Fruit fly (Drosophila melanogaster) whole organism, embryonic: ENCODE data around the gene drl.

Experiments used
- CG10462 ChIP-seq: fragments of 200-800 bp; sonication (Bioruptor generic); optimal IDR thresholded peaks from 2 replicates; lab custom pipeline; 2016; ENCODE audit warnings: missing biosample characterization, missing genetic modification characterization
- CG10959 ChIP-seq: fragments of 200-800 bp; sonication (Bioruptor generic); IDR thresholded peaks from 2 replicates; pipeline ENCODE4 v1.3.6; 2022; ENCODE audit warnings: missing biosample characterization, missing genetic modification characterization
- CG12071 ChIP-seq: fragments of 200-800 bp; sonication (Bioruptor generic); optimal IDR thresholded peaks from 3 replicates; lab custom pipeline; 2018; ENCODE audit warnings: missing biosample characterization, mild to moderate bottlenecking, missing genetic modification characterization
- CG12659 ChIP-seq: fragments of 200-800 bp; sonication (Bioruptor generic); optimal IDR thresholded peaks from 3 replicates; lab custom pipeline; 2017; ENCODE audit warnings: mild to moderate bottlenecking, missing biosample characterization, missing genetic modification reagents, missing genetic modification characterization
- CG17385 ChIP-seq: fragments of 200-800 bp; sonication (Bioruptor generic); optimal IDR thresholded peaks from 3 replicates; lab custom pipeline; 2018; ENCODE audit warnings: missing biosample characterization, mild to moderate bottlenecking, missing genetic modification characterization
- CG2116 ChIP-seq: fragments of 200-800 bp; sonication (Bioruptor generic); optimal IDR thresholded peaks from 3 replicates; lab custom pipeline; 2018; ENCODE audit warnings: missing biosample characterization, mild to moderate bottlenecking, missing genetic modification characterization
- CG2129 ChIP-seq: fragments of 200-800 bp; sonication (Bioruptor generic); IDR thresholded peaks from 2 replicates; pipeline ENCODE4 v1.3.6; 2022; ENCODE audit warnings: missing biosample characterization, missing genetic modification characterization; ENCODE audit not compliant: partially characterized antibody
- CG30403 ChIP-seq: fragments of 200-800 bp; sonication (Bioruptor generic); optimal IDR thresholded peaks from 3 replicates; lab custom pipeline; 2016; ENCODE audit warnings: missing biosample characterization, missing genetic modification characterization
- CG3065 ChIP-seq: fragments of 200-800 bp; sonication (Bioruptor generic); optimal IDR thresholded peaks from 2 replicates; lab custom pipeline; 2016; ENCODE audit warnings: missing biosample characterization, missing genetic modification characterization
- CG3163 ChIP-seq: fragments of 200-800 bp; sonication (Bioruptor generic); optimal IDR thresholded peaks from 3 replicates; lab custom pipeline; 2016; ENCODE audit warnings: missing biosample characterization, missing genetic modification characterization
- CG3407 ChIP-seq: fragments of 200-800 bp; sonication (Bioruptor generic); optimal IDR thresholded peaks from 2 replicates; lab custom pipeline; 2018; ENCODE audit warnings: missing biosample characterization, mild to moderate bottlenecking, missing genetic modification characterization
- CG4707 ChIP-seq: fragments of 200-800 bp; sonication (Bioruptor generic); optimal IDR thresholded peaks from 2 replicates; lab custom pipeline; 2018; ENCODE audit warnings: missing biosample characterization, mild to moderate bottlenecking, missing genetic modification characterization, moderate library complexity
- CG4730 ChIP-seq: fragments of 200-800 bp; sonication (Bioruptor generic); IDR thresholded peaks from 2 replicates; pipeline ENCODE4 v1.3.6; 2022; ENCODE audit warnings: missing biosample characterization, missing genetic modification characterization
- CG5245 ChIP-seq: fragments of 200-800 bp; sonication (Bioruptor generic); optimal IDR thresholded peaks from 3 replicates; lab custom pipeline; 2016; ENCODE audit warnings: missing biosample characterization, missing genetic modification characterization
- CG6272 ChIP-seq: fragments of 200-800 bp; sonication (Bioruptor generic); IDR thresholded peaks from 2 replicates; pipeline ENCODE4 v1.3.6; 2022; ENCODE audit warnings: missing biosample characterization, missing genetic modification characterization
- CG7963 ChIP-seq: fragments of 200-800 bp; sonication (Bioruptor generic); IDR thresholded peaks from 3 replicates; pipeline ENCODE4 v1.3.6; 2022; ENCODE audit warnings: missing biosample characterization, missing genetic modification characterization; ENCODE audit not compliant: partially characterized antibody
- CG9727 ChIP-seq: fragments of 200-800 bp; sonication (Bioruptor generic); optimal IDR thresholded peaks from 3 replicates; lab custom pipeline; 2017; ENCODE audit warnings: missing biosample characterization, mild to moderate bottlenecking, missing genetic modification characterization
- CG9797 ChIP-seq: fragments of 200-800 bp; sonication (Bioruptor generic); optimal IDR thresholded peaks from 3 replicates; lab custom pipeline; 2018; ENCODE audit warnings: missing biosample characterization, mild to moderate bottlenecking, missing genetic modification characterization
- Camta ChIP-seq: fragments of 200-800 bp; sonication (Bioruptor generic); optimal IDR thresholded peaks from 2 replicates; lab custom pipeline; 2016; ENCODE audit warnings: missing biosample characterization, missing genetic modification characterization
- Dbx ChIP-seq: fragments of 200-800 bp; sonication (Bioruptor generic); IDR thresholded peaks from 3 replicates; pipeline ENCODE4 v1.3.6; 2022; ENCODE audit warnings: missing biosample characterization, missing genetic modification characterization
- Dll ChIP-seq: fragments of 200-800 bp; sonication (Bioruptor generic); IDR thresholded peaks from 4 replicates; pipeline ENCODE4 v1.3.6; 2022; ENCODE audit warnings: missing biosample characterization, missing genetic modification characterization; ENCODE audit not compliant: partially characterized antibody
- H15 ChIP-seq: fragments of 200-800 bp; sonication (Bioruptor generic); IDR thresholded peaks from 3 replicates; pipeline ENCODE4 v1.3.6; 2022; ENCODE audit warnings: missing biosample characterization, missing genetic modification characterization
- HmgD ChIP-seq: fragments of 200-800 bp; sonication (Bioruptor generic); optimal IDR thresholded peaks from 3 replicates; lab custom pipeline; 2016; ENCODE audit warnings: missing biosample characterization, missing genetic modification characterization
- Jarid2 ChIP-seq: fragments of 200-800 bp; sonication (Bioruptor generic); optimal IDR thresholded peaks from 3 replicates; lab custom pipeline; 2017; ENCODE audit warnings: mild to moderate bottlenecking, missing biosample characterization, missing genetic modification reagents, missing genetic modification characterization
- Mrtf ChIP-seq: fragments of 200-800 bp; sonication (Bioruptor generic); IDR thresholded peaks from 3 replicates; pipeline ENCODE4 v1.3.6; 2022; ENCODE audit warnings: missing biosample characterization, missing genetic modification characterization
- Oaz ChIP-seq: fragments of 200-800 bp; sonication (Bioruptor generic); IDR thresholded peaks from 2 replicates; pipeline ENCODE4 v1.3.6; 2022; ENCODE audit warnings: missing biosample characterization, missing genetic modification characterization
- PHDP ChIP-seq: fragments of 200-800 bp; sonication (Bioruptor generic); optimal IDR thresholded peaks from 3 replicates; lab custom pipeline; 2018; ENCODE audit warnings: missing biosample characterization, mild to moderate bottlenecking, missing genetic modification characterization, moderate library complexity
- Sin3A ChIP-seq: fragments of >200 bp; optimal IDR thresholded peaks from 2 replicates; lab custom pipeline; 2018
- Sox102F ChIP-seq: fragments of 200-800 bp; sonication (Bioruptor generic); optimal IDR thresholded peaks from 2 replicates; lab custom pipeline; 2018; ENCODE audit warnings: missing biosample characterization, mild to moderate bottlenecking, missing genetic modification characterization, moderate library complexity
- amos ChIP-seq: fragments of 200-800 bp; sonication (Bioruptor generic); IDR thresholded peaks from 2 replicates; pipeline ENCODE4 v1.3.6; 2022; ENCODE audit warnings: missing biosample characterization, missing genetic modification characterization; ENCODE audit not compliant: partially characterized antibody
- az2 ChIP-seq: fragments of 200-800 bp; sonication (Bioruptor generic); optimal IDR thresholded peaks from 3 replicates; lab custom pipeline; 2016; ENCODE audit warnings: missing biosample characterization, missing genetic modification characterization
- chinmo ChIP-seq: fragments of 200-800 bp; sonication (Bioruptor generic); IDR thresholded peaks from 4 replicates; pipeline ENCODE4 v1.3.6; 2022; ENCODE audit warnings: missing biosample characterization, missing genetic modification characterization; ENCODE audit not compliant: partially characterized antibody
- ci ChIP-seq: fragments of 200-800 bp; sonication (Bioruptor generic); IDR thresholded peaks from 3 replicates; pipeline ENCODE4 v1.3.6; 2022; ENCODE audit warnings: missing biosample characterization, missing genetic modification characterization
- en ChIP-seq: fragments of 200-800 bp; sonication (Bioruptor generic); optimal IDR thresholded peaks from 2 replicates; lab custom pipeline; 2016; ENCODE audit warnings: missing biosample characterization, missing genetic modification characterization
- esg ChIP-seq: fragments of 200-800 bp; sonication (Bioruptor generic); conservative IDR thresholded peaks from 2 replicates; pipeline ENCODE4 v1.3.6; 2022; ENCODE audit warnings: missing biosample characterization, missing genetic modification characterization
- eve ChIP-seq, 2 experiments: fragments of >200 bp; optimal IDR thresholded peaks; 2 replicates each; lab custom pipeline; 2017; ENCODE audit warnings: missing biosample characterization in 2 of 2, missing genetic modification characterization in 2 of 2
- gsb-n ChIP-seq: fragments of 200-800 bp; sonication (Bioruptor generic); optimal IDR thresholded peaks from 3 replicates; lab custom pipeline; 2018; ENCODE audit warnings: missing biosample characterization, mild to moderate bottlenecking, missing genetic modification characterization
- inv ChIP-seq: fragments of 200-800 bp; sonication (Bioruptor generic); IDR thresholded peaks from 2 replicates; pipeline ENCODE4 v1.3.6; 2022; ENCODE audit warnings: missing biosample characterization, missing genetic modification characterization; ENCODE audit not compliant: partially characterized antibody
- kah ChIP-seq: fragments of 200-800 bp; sonication (Bioruptor generic); optimal IDR thresholded peaks from 2 replicates; lab custom pipeline; 2018; ENCODE audit warnings: missing biosample characterization, mild to moderate bottlenecking, missing genetic modification characterization
- nerfin-2 ChIP-seq: fragments of 200-800 bp; sonication (Bioruptor generic); IDR thresholded peaks from 2 replicates; pipeline ENCODE4 v1.3.6; 2022; ENCODE audit warnings: missing biosample characterization, missing genetic modification characterization; ENCODE audit not compliant: partially characterized antibody
- oc ChIP-seq: fragments of 200-800 bp; sonication (Bioruptor generic); optimal IDR thresholded peaks from 2 replicates; lab custom pipeline; 2018; ENCODE audit warnings: missing biosample characterization, mild to moderate bottlenecking, missing genetic modification characterization, moderate library complexity
- p53 ChIP-seq: fragments of 200-800 bp; sonication (Bioruptor generic); optimal IDR thresholded peaks from 2 replicates; lab custom pipeline; 2016; ENCODE audit warnings: missing biosample characterization, missing genetic modification characterization
- pb ChIP-seq: fragments of 200-800 bp; sonication (Bioruptor generic); optimal IDR thresholded peaks from 3 replicates; lab custom pipeline; 2016; ENCODE audit warnings: missing biosample characterization, missing genetic modification characterization
- sim ChIP-seq: fragments of 200-800 bp; sonication (Bioruptor generic); IDR thresholded peaks from 2 replicates; pipeline ENCODE4 v1.3.6; 2022; ENCODE audit warnings: missing biosample characterization, missing genetic modification characterization
- sob ChIP-seq: fragments of 200-800 bp; sonication (Bioruptor generic); IDR thresholded peaks from 2 replicates; pipeline ENCODE4 v1.3.6; 2022; ENCODE audit warnings: missing biosample characterization, missing genetic modification characterization
- tna ChIP-seq: fragments of 200-800 bp; sonication (Bioruptor generic); IDR thresholded peaks from 2 replicates; pipeline ENCODE4 v1.3.6; 2022; ENCODE audit warnings: missing biosample characterization, missing genetic modification characterization; ENCODE audit not compliant: partially characterized antibody
- trem ChIP-seq: fragments of 200-800 bp; optimal IDR thresholded peaks from 3 replicates; lab custom pipeline; 2019; ENCODE audit warnings: missing biosample characterization, mild to moderate bottlenecking, missing genetic modification characterization, moderate library complexity
- wor ChIP-seq: fragments of 200-800 bp; sonication (Bioruptor generic); IDR thresholded peaks from 2 replicates; pipeline ENCODE4 v1.3.6; 2022; ENCODE audit warnings: missing biosample characterization, missing genetic modification characterization

The drl gene

DNA sequence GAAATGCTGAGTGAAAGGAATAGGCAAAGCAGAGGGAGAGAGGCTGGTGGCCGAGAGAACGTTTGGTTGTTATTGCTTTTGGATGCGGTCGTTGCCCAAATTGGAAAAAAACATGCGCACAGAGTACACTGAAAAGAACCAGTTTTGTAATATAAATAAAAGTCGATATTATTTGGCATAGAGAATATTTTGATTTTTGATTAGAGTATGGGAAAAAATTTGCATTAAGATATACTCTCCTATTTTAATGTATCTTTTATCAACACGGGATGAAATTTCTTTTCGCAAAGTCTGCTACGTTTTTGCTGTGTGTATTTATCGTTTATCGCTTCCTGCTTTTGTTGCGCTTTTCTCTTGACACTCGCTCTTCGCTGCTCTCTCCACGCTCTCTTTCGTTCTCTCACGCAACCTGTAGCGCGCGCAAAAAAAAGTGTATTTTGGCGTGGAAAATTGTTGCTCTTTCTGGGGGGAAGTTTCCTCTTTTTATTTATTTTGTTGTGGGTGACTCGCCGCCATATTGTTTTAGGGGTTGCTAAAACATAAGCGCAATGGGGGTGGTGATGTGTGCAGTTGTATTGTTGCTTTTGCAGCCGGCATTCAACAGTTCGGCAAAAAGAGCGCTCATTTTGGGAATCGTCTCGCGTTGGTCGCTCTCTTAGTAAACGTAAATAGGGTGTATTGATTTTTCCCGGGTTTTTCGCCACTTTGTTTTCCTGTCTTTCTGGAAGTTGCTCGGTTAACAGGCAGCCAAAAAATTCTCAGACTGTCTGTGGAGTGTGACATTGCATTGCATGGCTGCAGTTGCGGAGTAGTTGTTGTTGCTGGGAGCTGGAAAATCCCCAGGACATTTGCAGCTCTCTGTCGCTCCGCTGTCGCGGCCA is 25.0 kb upstream of the drl start (continued):
- TF ChIP-seq trem (tag; lab: Kevin White, UChicago) (peak; percentile 95), CG12071 (peak; percentile 96), CG9727 (GFP tag; lab: Kevin White, UChicago) (peak; percentile 96), CG4730 (GFP tag; lab: Robert Waterston, UW) (peak; percentile 96), pb (peak; percentile 91), inv (GFP tag; lab: Robert Waterston, UW) (no peak), eve (GFP tag; optimal IDR thresholded peaks at IDR 0.05; lab: Kevin White, UChicago) (peak in 1 of 2 experiments; percentile 38), Dll (GFP tag; lab: Robert Waterston, UW) (peak; percentile 17; the same call in 1 of the 4 replicates), esg (GFP tag; lab: Robert Waterston, UW) (peak; percentile 97), CG10462 (GFP tag; lab: Kevin White, UChicago) (peak; percentile 96), tna (GFP tag; lab: Robert Waterston, UW) (0 out of 2 replicates have a peak, but pooled peaks have one; percentile 23), oc (tag; lab: Kevin White, UChicago) (peak; percentile 98), gsb-n (tag; lab: Kevin White, UChicago) (peak; percentile 97), sob (peak; percentile 96), ci (GFP tag; lab: Robert Waterston, UW) (peak; percentile 99), HmgD (GFP tag; lab: Kevin White, UChicago) (peak; percentile 67), sim (GFP tag; lab: Robert Waterston, UW) (peak; percentile 96), chinmo (0 out of 4 replicates have a peak, but pooled peaks have one; percentile 63), az2 (GFP tag; lab: Kevin White, UChicago) (peak; percentile 95), p53 (GFP tag; lab: Kevin White, UChicago) (peak; percentile 84), CG2116 (GFP tag; lab: Kevin White, UChicago) (peak; percentile 79), CG10959 (GFP tag; lab: Robert Waterston, UW) (peak; percentile 91), nerfin-2 (GFP tag; lab: Robert Waterston, UW) (no peak), CG4707 (GFP tag; lab: Kevin White, UChicago) (peak; percentile 91), H15 (GFP tag; lab: Robert Waterston, UW) (peak; percentile 97), CG12659 (peak; percentile 95), wor (peak; percentile 96), Dbx (GFP tag; lab: Robert Waterston, UW) (peak; percentile 96), Oaz (GFP tag; lab: Robert Waterston, UW) (peak; percentile 94), CG3065 (GFP tag; lab: Kevin White, UChicago) (peak; percentile 85), en (GFP tag; lab: Kevin White, UChicago) (peak; percentile 95), CG17385 (peak; percentile 93), Sin3A (no peak), CG3407 (peak; percentile 94), CG7963 (GFP tag; lab: Robert Waterston, UW) (no peak), Mrtf (GFP tag; lab: Robert Waterston, UW) (peak; percentile 94), Sox102F (GFP tag; lab: Kevin White, UChicago) (peak; percentile 99), Camta (GFP tag; lab: Kevin White, UChicago) (peak; percentile 98), CG5245 (GFP tag; lab: Kevin White, UChicago) (peak; percentile 95), CG3163 (GFP tag; lab: Kevin White, UChicago) (peak; percentile 81), PHDP (tag; lab: Kevin White, UChicago) (peak; percentile 97), CG30403 (GFP tag; lab: Kevin White, UChicago) (peak; percentile 97), CG9797 (GFP tag; lab: Kevin White, UChicago) (peak; percentile 33), CG6272 (GFP tag; lab: Robert Waterston, UW) (peak; percentile 96), Jarid2 (GFP tag; lab: Kevin White, UChicago) (peak; percentile 82), amos (no peak), kah (GFP tag; lab: Kevin White, UChicago) (peak; percentile 93), CG2129 (GFP tag; lab: Robert Waterston, UW) (no peak)
